Fruit fly (Drosophila melanogaster) whole organism, prepupa: ENCODE measurements around the gene CG32413.
A peak's percentile ranks its signal among the peaks of the same experiment; 100 is the strongest.

ENCODE experiments used
- CG10669 ChIP-seq: fragments of 200-800 bp; sonication (Bioruptor generic); optimal IDR thresholded peaks from 3 replicates; lab custom pipeline; 2018; ENCODE audit warnings: missing biosample characterization, mild to moderate bottlenecking, missing genetic modification characterization, moderate library complexity
- CG15336 ChIP-seq: fragments of 200-800 bp; sonication (Bioruptor generic); IDR thresholded peaks from 2 replicates; pipeline ENCODE4 v1.3.6; 2022; ENCODE audit warnings: missing biosample characterization, missing genetic modification characterization
- CG1621 ChIP-seq: fragments of 200-800 bp; sonication (Bioruptor generic); optimal IDR thresholded peaks from 3 replicates; lab custom pipeline; 2018; ENCODE audit warnings: missing biosample characterization, mild to moderate bottlenecking, missing genetic modification characterization
- CG16779 ChIP-seq: fragments of 200-800 bp; sonication (Bioruptor generic); optimal IDR thresholded peaks from 3 replicates; lab custom pipeline; 2017; ENCODE audit warnings: missing biosample characterization, mild to moderate bottlenecking, missing genetic modification characterization
- CG31627 ChIP-seq: fragments of 200-800 bp; sonication (Bioruptor generic); optimal IDR thresholded peaks from 3 replicates; lab custom pipeline; 2016; ENCODE audit warnings: missing biosample characterization, missing genetic modification characterization
- CG34406 ChIP-seq: fragments of 200-800 bp; sonication (Bioruptor generic); optimal IDR thresholded peaks from 3 replicates; lab custom pipeline; 2016; ENCODE audit warnings: missing biosample characterization, missing genetic modification characterization
- CG3919 ChIP-seq: fragments of 200-800 bp; sonication (Bioruptor generic); optimal IDR thresholded peaks from 3 replicates; lab custom pipeline; 2016; ENCODE audit warnings: missing biosample characterization, missing genetic modification characterization
- CG4318 ChIP-seq: fragments of 200-800 bp; sonication (Bioruptor generic); optimal IDR thresholded peaks from 3 replicates; lab custom pipeline; 2017; ENCODE audit warnings: missing biosample characterization, mild to moderate bottlenecking, missing genetic modification characterization
- CG6163 ChIP-seq: fragments of 200-800 bp; sonication (Bioruptor generic); IDR thresholded peaks from 3 replicates; pipeline ENCODE4 v1.3.6; 2022; ENCODE audit warnings: missing biosample characterization, missing genetic modification characterization
- CG6792 ChIP-seq: fragments of 200-800 bp; sonication (Bioruptor generic); optimal IDR thresholded peaks from 3 replicates; lab custom pipeline; 2016; ENCODE audit warnings: missing biosample characterization, missing genetic modification characterization
- CG6808 ChIP-seq: fragments of 200-800 bp; sonication (Bioruptor generic); optimal IDR thresholded peaks from 3 replicates; lab custom pipeline; 2017; ENCODE audit warnings: missing biosample characterization, missing genetic modification characterization, mild to moderate bottlenecking, moderate library complexity, missing genetic modification reagents
- CG6854 ChIP-seq: fragments of 200-800 bp; sonication (Bioruptor generic); optimal IDR thresholded peaks from 2 replicates; lab custom pipeline; 2017; ENCODE audit warnings: missing biosample characterization, mild to moderate bottlenecking, missing genetic modification characterization
- CG7368 ChIP-seq: fragments of 200-800 bp; sonication (Bioruptor generic); optimal IDR thresholded peaks from 3 replicates; lab custom pipeline; 2016; ENCODE audit warnings: missing biosample characterization, missing genetic modification characterization
- CG8119 ChIP-seq: fragments of 200-800 bp; sonication (Bioruptor generic); IDR thresholded peaks from 3 replicates; pipeline ENCODE4 v1.3.6; 2022; ENCODE audit warnings: missing biosample characterization, missing genetic modification characterization
- CG8319 ChIP-seq: fragments of 200-800 bp; sonication (Bioruptor generic); optimal IDR thresholded peaks from 3 replicates; lab custom pipeline; 2016; ENCODE audit warnings: missing biosample characterization, missing genetic modification characterization
- CG8632 ChIP-seq: fragments of 200-800 bp; sonication (Bioruptor generic); optimal IDR thresholded peaks from 3 replicates; lab custom pipeline; 2016; ENCODE audit warnings: missing biosample characterization, missing genetic modification characterization
- CG9139 ChIP-seq: fragments of 200-800 bp; sonication (Bioruptor generic); optimal IDR thresholded peaks from 3 replicates; lab custom pipeline; 2017; ENCODE audit warnings: missing biosample characterization, mild to moderate bottlenecking, missing genetic modification characterization
- Eip75B ChIP-seq: fragments of 200-800 bp; sonication (Bioruptor generic); optimal IDR thresholded peaks from 3 replicates; lab custom pipeline; 2016; ENCODE audit warnings: missing biosample characterization, missing genetic modification characterization
- Eip78C ChIP-seq: fragments of 200-800 bp; sonication (Bioruptor generic); peaks from one replicate; lab custom pipeline; 2016; ENCODE audit warnings: missing biosample characterization, missing genetic modification characterization
- Eip93F ChIP-seq: fragments of 200-800 bp; sonication (Bioruptor generic); optimal IDR thresholded peaks from 2 replicates; lab custom pipeline; 2016; ENCODE audit warnings: missing biosample characterization, mild to moderate bottlenecking, missing genetic modification characterization
- Ets21C ChIP-seq: fragments of 200-800 bp; sonication (Bioruptor generic); optimal IDR thresholded peaks from 3 replicates; lab custom pipeline; 2016; ENCODE audit warnings: missing biosample characterization, missing genetic modification characterization
- Hr38 ChIP-seq: sonication (Bioruptor generic); optimal IDR thresholded peaks from 2 replicates; lab custom pipeline; 2016; ENCODE audit warnings: missing biosample characterization, missing genetic modification characterization
- Hr39 ChIP-seq: fragments of 200-800 bp; sonication (Bioruptor generic); optimal IDR thresholded peaks from 2 replicates; lab custom pipeline; 2016; ENCODE audit warnings: missing biosample characterization, missing genetic modification characterization
- Lpt ChIP-seq: fragments of 200-800 bp; sonication (Bioruptor generic); optimal IDR thresholded peaks from 3 replicates; lab custom pipeline; 2016; ENCODE audit warnings: missing biosample characterization, missing genetic modification characterization
- Met ChIP-seq: fragments of 200-800 bp; sonication (Bioruptor generic); optimal IDR thresholded peaks from 3 replicates; lab custom pipeline; 2016; ENCODE audit warnings: missing biosample characterization, missing genetic modification characterization
- OdsH ChIP-seq: fragments of 200-800 bp; sonication (Bioruptor generic); optimal IDR thresholded peaks from 3 replicates; lab custom pipeline; 2016; ENCODE audit warnings: missing biosample characterization, missing genetic modification characterization
- Smox ChIP-seq: fragments of 200-800 bp; sonication (Bioruptor generic); optimal IDR thresholded peaks from 3 replicates; lab custom pipeline; 2016; ENCODE audit warnings: missing biosample characterization, missing genetic modification characterization
- Sox102F ChIP-seq: fragments of 200-800 bp; sonication (Bioruptor generic); optimal IDR thresholded peaks from 2 replicates; lab custom pipeline; 2016; ENCODE audit warnings: missing biosample characterization, mild to moderate bottlenecking, missing genetic modification characterization
- Sox14 ChIP-seq: fragments of 200-800 bp; sonication (Bioruptor generic); optimal IDR thresholded peaks from 3 replicates; lab custom pipeline; 2016; ENCODE audit warnings: missing biosample characterization, missing genetic modification characterization
- Sox15 ChIP-seq: fragments of 200-800 bp; sonication (Bioruptor generic); optimal IDR thresholded peaks from 3 replicates; lab custom pipeline; 2016; ENCODE audit warnings: missing biosample characterization, missing genetic modification characterization
- achi ChIP-seq: fragments of 200-800 bp; sonication (Bioruptor generic); optimal IDR thresholded peaks from 3 replicates; lab custom pipeline; 2016; ENCODE audit warnings: missing biosample characterization, missing genetic modification characterization
- acj6 ChIP-seq: fragments of 200-800 bp; sonication (Bioruptor generic); optimal IDR thresholded peaks from 3 replicates; lab custom pipeline; 2016; ENCODE audit warnings: missing biosample characterization, missing genetic modification characterization
- cyc ChIP-seq: fragments of 200-800 bp; sonication (Bioruptor generic); optimal IDR thresholded peaks from 3 replicates; lab custom pipeline; 2016; ENCODE audit warnings: missing biosample characterization, missing genetic modification characterization
- dac ChIP-seq: fragments of 200-800 bp; sonication (Bioruptor generic); optimal IDR thresholded peaks from 2 replicates; lab custom pipeline; 2017; ENCODE audit warnings: missing biosample characterization, mild to moderate bottlenecking, missing genetic modification characterization
- eg ChIP-seq: fragments of 200-800 bp; sonication (Bioruptor generic); IDR thresholded peaks from 3 replicates; pipeline ENCODE4 v1.3.6; 2022; ENCODE audit warnings: missing biosample characterization, missing genetic modification characterization
- esn ChIP-seq: fragments of 200-800 bp; sonication (Bioruptor generic); optimal IDR thresholded peaks from 2 replicates; lab custom pipeline; 2016; ENCODE audit warnings: missing biosample characterization, mild to moderate bottlenecking, missing genetic modification characterization, moderate library complexity
- fd59A ChIP-seq: fragments of 200-800 bp; sonication (Bioruptor generic); optimal IDR thresholded peaks from 2 replicates; lab custom pipeline; 2017; ENCODE audit warnings: missing biosample characterization, mild to moderate bottlenecking, missing genetic modification characterization, missing genetic modification reagents
- fkh ChIP-seq: fragments of 200-800 bp; sonication (Bioruptor generic); optimal IDR thresholded peaks from 3 replicates; lab custom pipeline; 2017; ENCODE audit warnings: missing biosample characterization, mild to moderate bottlenecking, missing genetic modification characterization, moderate library complexity
- lz ChIP-seq: fragments of 200-800 bp; sonication (Bioruptor generic); optimal IDR thresholded peaks from 3 replicates; lab custom pipeline; 2016; ENCODE audit warnings: missing biosample characterization, missing genetic modification characterization
- net ChIP-seq: fragments of 200-800 bp; sonication (Bioruptor generic); optimal IDR thresholded peaks from 3 replicates; lab custom pipeline; 2016; ENCODE audit warnings: missing biosample characterization, missing genetic modification characterization
- pdm3 ChIP-seq: fragments of 200-800 bp; sonication (Bioruptor generic); optimal IDR thresholded peaks from 3 replicates; lab custom pipeline; 2016; ENCODE audit warnings: missing biosample characterization, missing genetic modification characterization
- ss ChIP-seq, 2 experiments: fragments of 200-800 bp; sonication (Bioruptor generic); optimal IDR thresholded peaks; 2 replicates in 1 of 2; 3 replicates in 1 of 2; lab custom pipeline; 2017 to 2018; ENCODE audit warnings: mild to moderate bottlenecking in 2 of 2, missing biosample characterization in 2 of 2, missing genetic modification characterization in 2 of 2, moderate library complexity in 1 of 2
- svp ChIP-seq: fragments of 200-800 bp; sonication (Bioruptor generic); peaks from one replicate; lab custom pipeline; 2016; ENCODE audit warnings: missing biosample characterization, missing genetic modification characterization
- vri ChIP-seq: fragments of 200-800 bp; sonication (Bioruptor generic); optimal IDR thresholded peaks from 3 replicates; lab custom pipeline; 2016; ENCODE audit warnings: missing biosample characterization, mild to moderate bottlenecking, missing genetic modification characterization

Gene CG32413

DNA sequence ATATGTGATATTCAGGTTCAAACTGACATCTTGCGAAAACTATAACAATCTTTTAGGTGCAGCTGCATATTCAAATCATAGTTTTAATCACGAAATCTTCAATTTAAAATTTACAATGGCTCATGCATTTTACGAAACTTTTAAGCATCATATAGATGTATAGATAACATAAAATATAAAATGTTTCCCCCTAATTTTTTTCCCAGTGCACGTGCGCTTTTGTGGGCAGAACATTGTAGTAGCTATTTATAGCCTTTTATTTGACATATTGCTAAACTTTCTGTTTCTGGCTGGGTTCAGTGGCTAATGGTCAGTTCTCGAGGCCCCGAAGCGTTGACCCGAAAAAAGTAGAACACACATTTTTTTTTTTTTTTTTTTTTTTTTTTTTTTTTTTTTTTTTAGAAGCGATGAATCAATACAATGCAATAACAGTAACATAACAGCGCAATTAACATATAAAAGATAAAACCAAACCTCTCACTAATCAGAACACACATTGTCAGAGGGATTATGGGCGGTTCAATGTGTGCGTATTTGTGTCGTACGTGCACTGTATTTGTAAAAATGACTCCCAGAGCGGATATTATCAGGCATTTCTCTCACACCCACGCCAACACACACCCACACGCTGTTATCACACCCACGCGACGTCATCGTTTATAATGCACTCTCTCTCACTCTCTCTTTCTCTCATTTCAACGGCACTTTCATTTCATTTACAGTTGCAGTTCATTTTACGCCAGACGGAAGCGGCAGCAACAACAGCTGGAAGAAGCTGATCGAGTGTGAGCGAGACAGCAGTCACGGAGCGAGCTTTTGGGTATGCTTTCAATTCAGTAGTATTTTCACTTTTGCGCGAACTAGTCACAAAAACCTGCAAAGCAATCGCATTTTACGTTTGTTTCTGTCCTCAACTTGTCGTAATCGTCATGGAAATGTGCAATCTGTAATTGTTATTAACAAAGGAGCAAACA, 22.4 kb upstream of the CG32413 start (continued):
- TF ChIP-seq Met (peak; percentile 19), acj6 (GFP tag; lab: Kevin White, UChicago) (peak; percentile 22), fkh (GFP tag; lab: Kevin White, UChicago) (no peak), CG10669 (GFP tag; lab: Kevin White, UChicago) (no peak), achi (GFP tag; lab: Kevin White, UChicago) (peak; percentile 19), net (GFP tag; lab: Kevin White, UChicago) (peak; percentile 11), dac (GFP tag; lab: Kevin White, UChicago) (no peak)

- no peak for TF ChIP-seq Ets21C
- TF ChIP-seq ss (GFP tag; optimal IDR thresholded peaks at IDR 0.05; lab: Kevin White, UChicago): no peak
- TF ChIP-seq CG7368 (GFP tag; lab: Kevin White, UChicago): no peak
- no peak for TF ChIP-seq CG8319 (GFP tag; lab: Kevin White, UChicago)
- no peak for TF ChIP-seq Sox102F (GFP tag; lab: Kevin White, UChicago)
- TF ChIP-seq dac (GFP tag; lab: Kevin White, UChicago): no peak
- no peak for TF ChIP-seq OdsH (GFP tag; lab: Kevin White, UChicago)
- TF ChIP-seq Hr38 (GFP tag; lab: Kevin White, UChicago): no peak
- TF ChIP-seq CG6163: no peak
- no peak for TF ChIP-seq CG31627
- no peak for TF ChIP-seq fd59A
- no peak for TF ChIP-seq achi (GFP tag; lab: Kevin White, UChicago)
- TF ChIP-seq CG8632: no peak
- no peak for TF ChIP-seq Eip93F (GFP tag; lab: Kevin White, UChicago)
- no peak for TF ChIP-seq Sox15
- no peak for TF ChIP-seq acj6 (GFP tag; lab: Kevin White, UChicago)
- no peak for TF ChIP-seq lz
- TF ChIP-seq, all 60 proteins: peak for 0
These were observed 19.8 kb upstream of the CG32413 start, which contains the start of gene CG33523 for dm6 chr3L:5923646-5924122. Gene CG33523 (plus strand): TSS chr3L:5923862.

DNA sequence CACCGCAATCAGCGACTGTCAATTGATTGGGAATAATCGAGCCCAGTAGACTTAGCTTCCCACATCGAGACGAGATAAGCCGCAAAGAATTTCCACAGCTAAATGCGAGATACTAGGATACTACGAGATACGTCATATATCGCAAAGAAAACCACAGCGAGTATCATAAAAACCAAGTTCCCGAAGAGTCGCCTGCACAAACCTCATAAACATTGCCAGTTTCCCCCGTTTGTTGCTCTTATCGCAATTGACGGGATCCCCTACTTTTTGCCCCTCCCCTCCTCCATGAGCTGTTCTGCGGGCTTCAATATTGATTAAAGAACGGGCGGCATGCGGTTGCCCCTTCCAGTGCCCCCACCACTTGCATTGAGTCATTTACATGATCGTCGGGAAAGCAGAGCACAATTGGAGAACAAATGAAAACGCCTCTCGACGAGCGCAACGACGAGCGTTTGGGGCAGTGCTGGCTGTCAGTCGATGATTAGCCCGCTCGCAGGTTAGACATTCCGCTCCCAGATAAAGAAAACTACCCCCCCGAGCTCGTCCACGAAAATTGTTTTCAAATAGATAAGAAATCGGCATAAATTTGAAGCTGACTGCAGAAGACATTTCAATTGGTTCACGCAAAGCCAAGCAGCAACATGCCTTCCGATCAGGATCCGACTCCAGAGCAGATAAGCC, 18.3 kb upstream of the CG32413 start, which contains the start of gene CG32407:
Gene CG32407 (plus strand): TSS at position 51 of the 681 bp plus-strand sequence.
- TF ChIP-seq Smox (GFP tag; lab: Kevin White, UChicago): no peak
- no peak for TF ChIP-seq CG6854 (GFP tag; lab: Kevin White, UChicago)
- TF ChIP-seq Eip78C (GFP tag; lab: Kevin White, UChicago): peak; percentile 61
- TF ChIP-seq svp (GFP tag; lab: Kevin White, UChicago): peak; percentile 94
- TF ChIP-seq CG8119 (GFP tag; lab: Robert Waterston, UW): no peak
- TF ChIP-seq CG4318 (GFP tag; lab: Kevin White, UChicago): no peak
- no peak for TF ChIP-seq CG16779
- TF ChIP-seq dac (GFP tag; lab: Kevin White, UChicago): no peak
- no peak for TF ChIP-seq net (GFP tag; lab: Kevin White, UChicago)
- TF ChIP-seq cyc: no peak
- no peak for TF ChIP-seq CG34406 (GFP tag; lab: Kevin White, UChicago)
- no peak for TF ChIP-seq esn
- TF ChIP-seq pdm3 (GFP tag; lab: Kevin White, UChicago): no peak
- TF ChIP-seq CG9139 (GFP tag; lab: Kevin White, UChicago): no peak
- TF ChIP-seq CG6163: 0 out of 3 replicates have a peak, but pooled peaks have one; percentile 37
- TF ChIP-seq CG6808 (GFP tag; lab: Kevin White, UChicago): no peak
- peak; percentile 6 for TF ChIP-seq Met
- 0 out of 3 replicates have a peak, but pooled peaks have one; percentile 8 for TF ChIP-seq eg (GFP tag; lab: Robert Waterston, UW)
- TF ChIP-seq Hr39 (GFP tag; lab: Kevin White, UChicago): no peak
- peak; percentile 83 for TF ChIP-seq vri (GFP tag; lab: Kevin White, UChicago)
- no peak for TF ChIP-seq CG8319 (GFP tag; lab: Kevin White, UChicago)
- no peak for TF ChIP-seq CG6792
- TF ChIP-seq CG3919 (GFP tag; lab: Kevin White, UChicago): peak; percentile 18
- no peak for TF ChIP-seq CG8632
- TF ChIP-seq CG15336 (GFP tag; lab: Robert Waterston, UW): 0 out of 2 replicates have a peak, but pooled peaks have one; percentile 14
- TF ChIP-seq CG1621 (tag; lab: Kevin White, UChicago): no peak
- no peak for TF ChIP-seq CG10669 (GFP tag; lab: Kevin White, UChicago)
- peak; percentile 35 for TF ChIP-seq Sox14 (GFP tag; lab: Kevin White, UChicago)
- no peak for TF ChIP-seq Lpt (GFP tag; lab: Kevin White, UChicago)
- TF ChIP-seq Eip75B: no peak
